Worm (Caenorhabditis elegans): ENCODE data around the gene magu-4.
"Not testable (repeated sequence)": the region's sequence is repeated elsewhere in the genome, so short reads cannot be mapped to it uniquely, and the experiment has no call there.

The magu-4 gene

DNA sequence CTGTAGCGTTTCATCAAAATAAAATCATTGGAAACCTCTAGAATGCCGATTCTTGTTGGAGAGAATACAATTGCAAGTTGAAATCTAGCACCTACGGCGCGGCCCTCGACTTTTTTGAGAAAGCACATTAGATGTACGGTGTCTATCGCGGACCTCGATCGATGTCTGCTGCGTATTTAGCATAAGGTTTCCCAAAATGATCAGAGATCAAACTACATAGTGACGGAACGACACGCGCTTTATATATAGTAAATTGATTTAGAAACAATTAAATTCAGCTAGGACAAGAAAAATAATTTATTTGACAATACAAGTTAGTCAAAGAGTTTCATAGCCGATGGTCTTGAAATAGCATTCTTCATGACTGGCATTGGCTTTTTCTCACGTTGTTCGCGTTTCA, 16.6 kb downstream of the magu-4 start:
- TF ChIP-seq fos-1 (tag; optimal IDR thresholded peaks at IDR 0.05) (no peak), skn-1 (tag; optimal IDR thresholded peaks at IDR 0.05) (no peak), nhr-12 (tag; optimal IDR thresholded peaks at IDR 0.05) (no peak), egl-27 (tag; optimal IDR thresholded peaks at IDR 0.05) (no peak), nhr-67 (tag; optimal IDR thresholded peaks at IDR 0.05) (no peak), elt-3 (tag; optimal IDR thresholded peaks at IDR 0.05) (no peak), lin-15B (tag; optimal IDR thresholded peaks at IDR 0.05) (no peak), ceh-28 (tag; optimal IDR thresholded peaks at IDR 0.05) (no peak), nhr-11 (tag; optimal IDR thresholded peaks at IDR 0.05) (no peak), nhr-25 (tag; optimal IDR thresholded peaks at IDR 0.05) (no peak), eor-1 (tag; optimal IDR thresholded peaks at IDR 0.05) (no peak), unc-39 (tag; optimal IDR thresholded peaks at IDR 0.05) (no peak)

DNA sequence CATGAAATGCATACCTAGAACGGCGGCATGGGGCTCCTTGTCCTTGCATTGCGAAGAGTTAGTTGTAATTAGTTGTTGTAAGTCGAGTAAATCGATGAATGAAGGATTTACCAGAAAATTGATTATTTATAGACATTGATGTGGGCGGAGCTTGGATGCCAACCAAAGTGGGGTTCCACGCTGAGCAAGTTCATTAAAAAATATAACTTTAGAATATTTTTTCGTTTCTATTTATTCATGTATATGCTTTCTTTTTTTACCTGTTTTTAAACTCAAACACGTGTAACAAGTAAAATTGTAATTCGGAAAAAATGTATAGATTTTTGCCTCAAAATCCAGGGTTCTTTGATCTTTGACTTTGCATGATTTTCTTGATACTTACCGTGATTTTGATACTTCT, 18.0 kb downstream of the magu-4 start, which contains the start of gene gipc-2:
TSS of gene gipc-2 (minus strand) at position 101 of the 400 bp plus-strand sequence.
- TF ChIP-seq unc-62 (GFP tag; optimal IDR thresholded peaks at IDR 0.05), result no peak
- TF ChIP-seq egl-5 (tag; optimal IDR thresholded peaks at IDR 0.05), result no peak
- TF ChIP-seq nhr-28 (tag; optimal IDR thresholded peaks at IDR 0.05), result no peak
- TF ChIP-seq ztf-4 (tag; optimal IDR thresholded peaks at IDR 0.05), result no peak
- TF ChIP-seq ama-1 (optimal IDR thresholded peaks at IDR 0.05), result no peak

DNA sequence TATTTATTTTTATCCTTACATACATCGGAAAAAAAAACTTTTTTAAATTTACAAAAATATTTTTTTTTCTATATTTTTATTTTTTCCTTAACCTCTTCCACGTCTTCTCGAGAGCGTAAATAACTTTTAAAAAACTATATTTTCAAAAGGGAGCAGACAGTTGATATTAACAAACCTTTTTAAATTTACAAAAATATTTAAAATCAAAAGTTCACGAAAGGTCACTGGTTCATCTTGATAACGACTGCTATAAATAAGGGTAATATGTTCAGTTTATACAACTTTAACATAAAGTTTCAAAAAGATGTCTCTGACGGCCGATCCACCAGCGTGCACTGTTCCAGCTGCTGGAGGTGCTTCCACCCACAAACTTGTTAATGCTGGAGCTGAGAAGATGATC, 19.2 kb downstream of the magu-4 start, which contains the start of the genes F44D12.16 and msd-2:
TSS of gene F44D12.16 (plus strand) at position 301 of the 400 bp plus-strand sequence.
TSS of gene msd-2 (plus strand) at position 305 of the 400 bp plus-strand sequence.
- TF ChIP-seq R02D3.7, zag-1, nhr-237 (tag; optimal IDR thresholded peaks at IDR 0.05): not testable (repeated sequence)

DNA sequence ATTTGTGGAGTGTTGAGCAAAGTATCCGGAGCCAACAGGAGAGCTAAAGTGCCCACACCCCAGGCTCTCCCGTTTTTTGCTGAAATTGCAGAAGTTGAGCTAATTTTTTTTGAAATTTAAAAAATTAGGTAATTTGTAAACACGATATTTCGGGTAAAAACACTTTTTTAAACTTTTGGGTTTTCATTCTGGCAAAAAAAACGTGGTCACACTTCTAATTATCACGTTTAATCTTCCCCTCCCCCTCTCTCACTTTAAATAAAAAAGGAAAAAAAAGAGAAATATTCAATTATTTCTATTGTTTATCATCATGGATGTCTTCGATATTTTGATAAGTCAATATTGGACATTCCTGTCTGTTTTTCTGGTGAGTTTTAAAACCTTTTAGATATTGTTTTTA, 23.5 kb downstream of the magu-4 start, which contains the start of gene F44D12.6:
TSS of gene F44D12.6 (plus strand) at position 301 of the 400 bp plus-strand sequence.
- TF ChIP-seq fkh-2 (tag; optimal IDR thresholded peaks at IDR 0.05) (no peak), aly-2 (tag; optimal IDR thresholded peaks at IDR 0.05) (no peak), elt-1 (tag; optimal IDR thresholded peaks at IDR 0.05) (no peak), ceh-82 (tag; optimal IDR thresholded peaks at IDR 0.05) (no peak)

DNA sequence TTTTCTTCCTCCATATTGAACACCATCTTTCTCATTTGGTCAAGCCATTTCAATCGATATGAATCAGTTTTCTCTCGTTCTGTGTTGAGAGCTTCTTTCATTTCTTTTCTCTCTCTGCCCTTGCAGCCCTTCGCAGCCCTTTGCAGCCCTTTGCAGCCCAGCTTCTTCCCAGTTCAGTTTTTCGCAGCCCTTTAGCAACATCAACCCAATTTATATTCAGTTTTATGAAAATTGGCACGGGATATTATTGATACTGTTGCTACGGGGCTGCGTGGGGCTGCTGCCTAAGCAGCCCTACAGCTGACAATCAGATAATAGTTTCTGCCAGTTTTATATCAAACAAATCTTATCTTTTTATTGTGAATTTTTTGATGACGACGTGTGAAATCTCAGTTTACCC, 27.4 kb downstream of the magu-4 start, which contains the start of gene F44D12.10:
TSS of gene F44D12.10 (minus strand) at position 101 of the 400 bp plus-strand sequence.
- TF ChIP-seq nhr-43 (tag; optimal IDR thresholded peaks at IDR 0.05; ENCODE audit: poor library complexity, severe bottlenecking), result no peak
- TF ChIP-seq sea-2 (GFP tag; optimal IDR thresholded peaks at IDR 0.05), result no peak
- no peak for TF ChIP-seq fkh-10 (GFP tag; optimal IDR thresholded peaks at IDR 0.05)
- TF ChIP-seq pqm-1 (tag; optimal IDR thresholded peaks at IDR 0.05), result no peak
- TF ChIP-seq snpc-4 (tag; optimal IDR thresholded peaks at IDR 0.05), result no peak
- no peak for TF ChIP-seq pha-4 (tag; optimal IDR thresholded peaks at IDR 0.05)
- no peak for TF ChIP-seq nhr-28 (tag; optimal IDR thresholded peaks at IDR 0.05)
- no peak for TF ChIP-seq lsy-12 (tag; optimal IDR thresholded peaks at IDR 0.05)
- TF ChIP-seq fkh-2 (tag; optimal IDR thresholded peaks at IDR 0.05), result no peak
- no peak for TF ChIP-seq mml-1 (tag; optimal IDR thresholded peaks at IDR 0.05)
- no peak for TF ChIP-seq ama-1 (optimal IDR thresholded peaks at IDR 0.05)
- no peak for TF ChIP-seq ceh-16 (tag; optimal IDR thresholded peaks at IDR 0.05)
- TF ChIP-seq elt-2 (tag; optimal IDR thresholded peaks at IDR 0.05), result no peak
- TF ChIP-seq hmg-11 (tag; optimal IDR thresholded peaks at IDR 0.05), result no peak
- TF ChIP-seq fos-1 (tag; optimal IDR thresholded peaks at IDR 0.05), result no peak

DNA sequence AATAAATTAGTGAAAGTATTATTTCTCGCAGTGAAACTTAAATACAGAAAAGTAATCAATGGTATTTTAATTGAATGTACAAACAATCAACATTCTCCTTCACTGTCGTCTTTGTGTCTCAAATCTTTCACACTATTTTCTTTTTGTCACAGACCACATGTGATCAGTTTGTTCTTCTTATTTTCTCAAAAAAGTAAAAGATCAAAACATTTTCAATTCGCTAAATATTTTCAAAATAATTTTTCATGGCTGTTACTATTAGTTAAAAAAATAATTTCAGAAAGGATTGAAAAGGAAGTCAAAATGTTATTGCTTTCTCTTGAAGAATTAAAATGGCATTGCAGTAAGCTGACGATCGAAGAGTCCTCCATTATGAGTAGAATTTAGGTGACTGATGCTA, 31.2 kb downstream of the magu-4 start, which contains the start of gene dhs-31:
TSS of gene dhs-31 (minus strand) at position 101 of the 400 bp plus-strand sequence.
- TF ChIP-seq R02D3.7 (tag; optimal IDR thresholded peaks at IDR 0.05), result no peak
- no peak for TF ChIP-seq nhr-11 (tag; optimal IDR thresholded peaks at IDR 0.05)
- no peak for TF ChIP-seq daf-12 (tag; optimal IDR thresholded peaks at IDR 0.05)
- TF ChIP-seq nfya-1 (tag; optimal IDR thresholded peaks at IDR 0.05; ENCODE audit: insufficient read depth), result no peak
- TF ChIP-seq egl-27 (tag; optimal IDR thresholded peaks at IDR 0.05), result no peak
- TF ChIP-seq lin-15B (tag; optimal IDR thresholded peaks at IDR 0.05), result no peak
- no peak for TF ChIP-seq zag-1 (tag; optimal IDR thresholded peaks at IDR 0.05)
- TF ChIP-seq ztf-11 (tag; optimal IDR thresholded peaks at IDR 0.05), result no peak
- TF ChIP-seq fkh-2 (tag; optimal IDR thresholded peaks at IDR 0.05), result no peak
- no peak for TF ChIP-seq ama-1 (optimal IDR thresholded peaks at IDR 0.05)
